Fruit fly (Drosophila melanogaster) whole organism: ENCODE results near the gene CG34427.

Experiments
- Dll ChIP-seq: fragments of >200 bp; optimal IDR thresholded peaks from 2 replicates; lab custom pipeline; 2017
- EcR ChIP-seq, 2 experiments: fragments of >200 bp; optimal IDR thresholded peaks; 2 replicates each; lab custom pipeline; 2017; ENCODE audit warnings: missing biosample characterization in 2 of 2, missing genetic modification characterization in 2 of 2, missing genetic modification reagents in 2 of 2
- psq ChIP-seq: fragments of >200 bp; optimal IDR thresholded peaks from 2 replicates; lab custom pipeline; 2017
- usp ChIP-seq: fragments of >200 bp; optimal IDR thresholded peaks from 2 replicates; lab custom pipeline; 2017; ENCODE audit warnings: missing biosample characterization, missing genetic modification characterization, mixed read lengths

- TF ChIP-seq Dll (lab: Kevin White, UChicago) (no peak), usp (GFP tag; lab: Kevin White, UChicago) (no peak), EcR (GFP tag; optimal IDR thresholded peaks at IDR 0.05; lab: Kevin White, UChicago) (no peak), psq (lab: Kevin White, UChicago) (no peak)
Measured at dm6 chr3L:8770616-8771229, 33.8 kb upstream of the CG34427 start.
